Worm (Caenorhabditis elegans): ENCODE measurements around the gene cysl-1.
A peak's percentile ranks its signal among the peaks of the same experiment; 100 is the strongest.

The cysl-1 gene

DNA sequence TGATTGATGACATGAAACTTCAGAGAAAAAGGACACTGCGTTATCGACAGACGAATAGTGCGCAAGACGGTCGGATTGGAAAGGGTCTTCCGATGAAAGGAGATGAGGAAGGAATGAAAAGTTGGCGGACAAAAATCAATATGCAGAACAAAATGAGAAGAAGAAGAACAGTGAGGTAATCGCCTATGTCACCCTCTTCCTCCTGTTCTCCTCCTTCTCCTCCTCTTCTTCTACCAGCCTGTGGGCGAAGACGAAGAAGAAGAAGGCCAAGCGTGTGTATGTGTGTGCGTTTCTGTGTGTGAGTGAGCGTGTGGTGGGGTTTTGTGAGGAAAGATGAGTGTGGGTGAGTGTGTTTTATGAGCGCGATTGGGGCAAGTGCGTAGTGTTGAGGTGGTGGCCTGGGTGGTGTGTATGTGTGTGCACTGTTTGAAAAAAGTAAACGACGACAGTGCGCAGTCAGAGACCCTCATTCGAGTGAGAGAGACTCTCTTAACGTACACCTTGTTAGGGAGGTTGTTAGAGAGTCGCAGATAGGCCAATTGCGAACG, 22.0 kb downstream of the cysl-1 start, which contains the start of gene tsp-21 (continued):
- TF ChIP-seq unc-3 (GFP tag; conservative IDR thresholded peaks at IDR 0.05), result no peak
- no peak for TF ChIP-seq unc-3 (tag; optimal IDR thresholded peaks at IDR 0.05)
- no peak for TF ChIP-seq dmd-4 (tag; optimal IDR thresholded peaks at IDR 0.05; ENCODE audit: borderline replicate concordance)
- no peak for TF ChIP-seq Y22D7AL.16 (tag; optimal IDR thresholded peaks at IDR 0.05)
- TF ChIP-seq pax-1 (tag; optimal IDR thresholded peaks at IDR 0.05), result no peak
- no peak for TF ChIP-seq ceh-24 (tag; optimal IDR thresholded peaks at IDR 0.05)
- TF ChIP-seq sdc-2 (tag; optimal IDR thresholded peaks at IDR 0.05), result peak; percentile 81
- TF ChIP-seq ceh-14 (tag; optimal IDR thresholded peaks at IDR 0.05), result peak; percentile 14
- peak; percentile 14 for TF ChIP-seq eyg-1 (tag; optimal IDR thresholded peaks at IDR 0.05)
- peak; percentile 75 for TF ChIP-seq T23F11.4 (GFP tag; optimal IDR thresholded peaks at IDR 0.05)
- TF ChIP-seq unc-42 (tag; optimal IDR thresholded peaks at IDR 0.05), result peak; percentile 48
- no peak for TF ChIP-seq ceh-45 (GFP tag; IDR thresholded peaks at IDR 0.05)
- TF ChIP-seq unc-55 (GFP tag; optimal IDR thresholded peaks at IDR 0.05), result peak; percentile 72
- TF ChIP-seq syd-9 (tag; optimal IDR thresholded peaks at IDR 0.05), result peak; percentile 55
- TF ChIP-seq che-1 (tag; optimal IDR thresholded peaks at IDR 0.05), result peak; percentile 21
- TF ChIP-seq elt-4 (tag; optimal IDR thresholded peaks at IDR 0.05), result no peak
- no peak for TF ChIP-seq ceh-6 (GFP tag; optimal IDR thresholded peaks at IDR 0.05)
- TF ChIP-seq pqm-1 (tag; optimal IDR thresholded peaks at IDR 0.05), result no peak
- no peak for TF ChIP-seq ceh-9 (tag; optimal IDR thresholded peaks at IDR 0.05)
- no peak for TF ChIP-seq ama-1 (optimal IDR thresholded peaks at IDR 0.05)
- peak; percentile 8 for TF ChIP-seq pros-1 (tag; optimal IDR thresholded peaks at IDR 0.05)
- peak; percentile 78 for TF ChIP-seq ceh-18 (tag; optimal IDR thresholded peaks at IDR 0.05)
- no peak for TF ChIP-seq ceh-30 (tag; optimal IDR thresholded peaks at IDR 0.05)
- TF ChIP-seq odd-2 (tag; optimal IDR thresholded peaks at IDR 0.05), result no peak
- peak; percentile 58 for TF ChIP-seq nhr-232 (tag; optimal IDR thresholded peaks at IDR 0.05)
- peak; percentile 43 for TF ChIP-seq hlh-8 (tag; optimal IDR thresholded peaks at IDR 0.05)
- TF ChIP-seq ets-4 (tag; optimal IDR thresholded peaks at IDR 0.05), result no peak
- no peak for TF ChIP-seq mec-3 (tag; optimal IDR thresholded peaks at IDR 0.05; ENCODE audit: borderline replicate concordance)

DNA sequence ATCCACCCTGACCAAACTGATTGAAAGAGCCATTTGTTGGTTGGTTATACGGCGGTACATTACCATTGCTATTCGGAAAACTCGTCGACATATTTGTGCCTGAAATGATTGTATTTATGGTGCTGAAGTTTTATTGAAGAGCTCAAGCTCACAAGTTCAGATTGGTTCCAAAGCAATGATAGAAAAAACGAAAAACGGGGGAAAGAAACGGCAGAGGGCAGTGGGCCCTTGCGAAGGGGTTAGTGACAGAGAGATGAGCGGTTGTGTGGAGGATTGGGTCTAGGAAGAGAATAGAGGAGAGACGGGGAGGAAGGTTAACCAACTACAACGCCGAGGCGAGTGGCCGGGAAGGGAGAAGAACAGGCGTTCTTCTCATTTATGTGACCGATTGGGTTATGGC, 23.0 kb downstream of the cysl-1 start, which contains the start of gene nra-3:
nra-3 (minus strand) TSS at position 101 of the 400 bp plus-strand sequence.
- TF ChIP-seq ceh-2 (tag; optimal IDR thresholded peaks at IDR 0.05) (no peak), ref-2 (tag; optimal IDR thresholded peaks at IDR 0.05) (peak; percentile 19), tbx-2 (tag; optimal IDR thresholded peaks at IDR 0.05) (peak; percentile 44), unc-42 (tag; optimal IDR thresholded peaks at IDR 0.05) (peak; percentile 41), rnt-1 (tag; optimal IDR thresholded peaks at IDR 0.05) (peak; percentile 31), odd-2 (tag; optimal IDR thresholded peaks at IDR 0.05) (no peak)

DNA sequence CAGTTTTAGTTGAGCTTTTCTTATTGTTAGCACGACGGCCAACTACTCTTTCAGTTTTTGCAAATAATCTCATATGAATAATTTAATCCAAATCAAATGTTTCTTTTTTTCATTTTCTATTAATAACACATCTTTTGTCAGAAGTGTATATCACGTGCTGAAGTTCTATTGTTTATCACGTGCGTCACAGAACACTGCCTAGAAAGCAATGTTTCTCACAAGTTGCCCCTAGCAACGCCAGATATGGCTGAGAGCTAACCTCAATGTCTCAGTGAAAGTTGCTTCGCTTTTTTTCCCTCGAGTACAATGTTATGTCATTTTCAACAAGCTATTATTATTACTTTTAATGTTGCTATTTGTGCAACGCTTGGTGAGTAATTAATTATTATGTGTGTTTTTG, 26.3 kb downstream of the cysl-1 start:
- TF ChIP-seq hlh-30 (tag; optimal IDR thresholded peaks at IDR 0.05; ENCODE audit: insufficient read depth) (peak; percentile 54), pat-9 (tag; optimal IDR thresholded peaks at IDR 0.05) (no peak), ceh-31 (tag; optimal IDR thresholded peaks at IDR 0.05) (no peak)

DNA sequence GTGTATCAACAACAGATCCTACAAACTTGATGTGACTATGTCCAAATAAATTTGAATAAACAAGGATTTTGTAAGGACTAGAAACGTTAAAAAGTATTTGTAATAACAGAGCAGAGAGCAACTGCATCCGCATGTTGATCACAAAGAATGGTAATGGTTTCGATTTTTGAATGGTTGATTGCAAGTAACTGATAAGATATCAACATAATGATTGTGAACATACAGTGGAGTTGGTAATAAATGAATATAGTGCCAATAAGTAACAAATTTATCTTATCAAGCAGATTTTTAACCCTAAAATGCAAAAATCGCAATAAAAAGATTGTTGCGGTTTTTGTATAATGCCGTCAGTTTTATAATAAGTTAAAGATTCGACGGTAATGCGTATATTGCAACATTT, 29.4 kb downstream of the cysl-1 start, which contains the start of gene ugt-23:
ugt-23 (minus strand) TSS at position 212 of the 400 bp plus-strand sequence.
- TF ChIP-seq elt-2 (tag; optimal IDR thresholded peaks at IDR 0.05) (peak; percentile 70), tbx-7 (tag; optimal IDR thresholded peaks at IDR 0.05) (no peak)

DNA sequence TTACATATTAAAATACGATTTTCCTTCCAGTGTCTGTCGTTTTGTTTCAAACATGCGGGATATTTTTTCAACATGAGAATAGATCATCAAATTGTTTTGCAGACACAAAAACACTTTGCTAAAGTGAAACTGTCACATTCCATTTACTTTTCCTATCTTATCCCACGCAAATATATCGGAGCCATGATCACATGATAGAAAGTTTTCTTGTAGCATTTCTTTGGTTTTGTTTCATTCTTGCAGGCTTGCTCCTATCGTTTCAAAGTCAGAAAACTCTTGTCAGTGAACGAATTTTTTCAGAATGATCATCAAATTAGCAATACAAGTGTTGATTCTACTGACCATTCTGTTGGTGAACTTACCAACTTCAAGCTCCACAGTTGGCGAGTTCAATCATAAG, 33.1 kb downstream of the cysl-1 start, which contains the start of gene C17G1.2:
C17G1.2 (plus strand) TSS at position 301 of the 400 bp plus-strand sequence.
- TF ChIP-seq fax-1 (tag; optimal IDR thresholded peaks at IDR 0.05) (no peak), npax-4 (tag; optimal IDR thresholded peaks at IDR 0.05) (no peak), elt-4 (tag; optimal IDR thresholded peaks at IDR 0.05) (no peak), ceh-30 (tag; optimal IDR thresholded peaks at IDR 0.05) (no peak), ceh-18 (tag; optimal IDR thresholded peaks at IDR 0.05) (no peak), hlh-8 (tag; optimal IDR thresholded peaks at IDR 0.05) (no peak), ceh-31 (tag; optimal IDR thresholded peaks at IDR 0.05) (no peak), ceh-45 (GFP tag; IDR thresholded peaks at IDR 0.05) (no peak), ceh-2 (tag; optimal IDR thresholded peaks at IDR 0.05) (no peak)

Measured in whole organism, late embryonic.